Worm (Caenorhabditis elegans): ENCODE results near the gene F14F8.8.
"Not testable (repeated sequence)": the region's sequence is repeated elsewhere in the genome, so short reads cannot be mapped to it uniquely, and the experiment has no call there.

F14F8.8 gene

DNA sequence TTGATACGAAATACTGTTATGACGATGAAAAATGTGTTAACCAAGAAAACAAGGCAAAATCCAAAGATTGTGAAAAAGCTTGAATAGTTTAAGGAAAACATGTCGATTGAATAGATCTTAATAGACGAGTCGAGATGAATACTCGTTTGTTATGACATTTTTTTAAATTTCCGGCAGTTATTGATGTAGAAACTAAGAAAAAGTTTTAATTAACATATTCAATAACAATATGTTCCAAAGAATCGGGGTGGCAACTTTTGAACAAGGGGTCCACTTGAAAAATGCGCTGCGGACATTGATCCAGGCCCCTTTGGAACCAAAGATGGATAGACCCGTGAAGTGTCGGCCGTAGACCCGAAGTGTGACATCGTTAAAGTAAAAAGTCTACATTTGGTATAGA lies 908 bp downstream of the F14F8.8 start, which contains the start of gene str-61:
Gene str-61, minus strand, starts transcription at position 101 of the 400 bp plus-strand sequence.
- TF ChIP-seq nhr-20 (tag; optimal IDR thresholded peaks at IDR 0.05) (no peak), lin-15B (tag; optimal IDR thresholded peaks at IDR 0.05) (no peak), nhr-12 (tag; optimal IDR thresholded peaks at IDR 0.05) (no peak), efl-1 (optimal IDR thresholded peaks at IDR 0.05) (no peak), efl-1 (GFP tag; optimal IDR thresholded peaks at IDR 0.05 in 1 of 2) (no peak), hlh-17 (GFP tag; optimal IDR thresholded peaks at IDR 0.05; ENCODE audit: borderline replicate concordance) (no peak)

DNA sequence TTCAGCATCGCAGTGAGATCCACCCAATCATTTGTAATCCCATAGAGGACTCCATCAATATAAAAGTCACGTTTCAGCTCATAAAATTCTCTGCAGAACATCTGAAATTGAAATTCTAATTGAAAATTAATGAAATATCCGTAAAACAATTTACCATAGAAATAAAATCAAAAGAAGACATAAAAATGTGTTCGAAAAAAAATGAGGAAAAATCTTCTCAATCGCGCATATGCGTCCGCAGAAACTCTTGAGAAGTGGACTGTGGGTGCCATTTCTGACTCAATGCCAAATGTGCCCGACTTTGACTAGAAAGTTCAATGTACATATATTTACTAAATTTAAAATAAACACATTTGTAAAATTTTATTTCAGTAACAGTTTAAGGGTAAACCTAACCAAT lies 3.6 kb downstream of the F14F8.8 start, which contains the start of gene F14F8.9:
Gene F14F8.9, minus strand, starts transcription at position 101 of the 400 bp plus-strand sequence.
- no peak for TF ChIP-seq lin-35 (GFP tag; optimal IDR thresholded peaks at IDR 0.05)
- TF ChIP-seq unc-86 (tag; optimal IDR thresholded peaks at IDR 0.05), result no peak
- TF ChIP-seq C04F5.9 (tag; optimal IDR thresholded peaks at IDR 0.05), result no peak
- no peak for TF ChIP-seq unc-62 (GFP tag; optimal IDR thresholded peaks at IDR 0.05)
- no peak for TF ChIP-seq ztf-4 (tag; optimal IDR thresholded peaks at IDR 0.05)
- TF ChIP-seq aha-1 (tag; optimal IDR thresholded peaks at IDR 0.05), result no peak
- TF ChIP-seq vab-15 (tag; optimal IDR thresholded peaks at IDR 0.05), result no peak
- TF ChIP-seq hlh-4 (tag; optimal IDR thresholded peaks at IDR 0.05), result no peak
- no peak for TF ChIP-seq tbx-2 (tag; optimal IDR thresholded peaks at IDR 0.05)
- TF ChIP-seq skn-1 (tag; optimal IDR thresholded peaks at IDR 0.05), result no peak
- no peak for TF ChIP-seq sox-4 (tag; optimal IDR thresholded peaks at IDR 0.05)
- TF ChIP-seq lin-15B (tag; optimal IDR thresholded peaks at IDR 0.05), result no peak
- TF ChIP-seq elt-3 (tag; optimal IDR thresholded peaks at IDR 0.05), result no peak
- TF ChIP-seq tlp-1 (tag; optimal IDR thresholded peaks at IDR 0.05), result no peak
- no peak for TF ChIP-seq fos-1 (tag; optimal IDR thresholded peaks at IDR 0.05)
- TF ChIP-seq lsy-2 (tag; optimal IDR thresholded peaks at IDR 0.05), result no peak
- no peak for TF ChIP-seq pax-3 (tag; optimal IDR thresholded peaks at IDR 0.05)
- TF ChIP-seq hlh-17 (GFP tag; optimal IDR thresholded peaks at IDR 0.05; ENCODE audit: borderline replicate concordance), result no peak
- no peak for TF ChIP-seq zip-4 (GFP tag; optimal IDR thresholded peaks at IDR 0.05)

DNA sequence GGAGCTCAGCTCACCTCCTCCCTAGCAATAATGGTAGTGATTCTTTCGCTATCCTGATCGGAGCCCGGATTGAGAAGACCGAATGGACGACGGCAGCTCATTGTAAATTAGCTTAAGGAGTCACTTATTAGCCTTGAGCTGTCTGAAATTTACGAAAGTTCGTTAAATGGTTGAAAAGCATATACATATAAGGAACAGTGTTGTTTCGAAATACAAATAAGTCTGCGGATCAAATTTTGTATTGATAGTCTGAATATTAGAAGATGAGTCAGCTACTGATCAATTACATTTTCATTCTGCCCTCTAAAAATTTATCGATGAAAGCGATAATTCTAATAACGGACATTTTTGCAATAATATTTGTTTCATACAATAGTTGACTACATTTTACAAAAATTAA lies 5.5 kb downstream of the F14F8.8 start, which contains the start of gene F14F8.14:
Gene F14F8.14, minus strand, starts transcription at position 101 of the 400 bp plus-strand sequence.
- TF ChIP-seq egl-27 (tag; optimal IDR thresholded peaks at IDR 0.05) (no peak), fkh-8 (tag; optimal IDR thresholded peaks at IDR 0.05) (no peak)

DNA sequence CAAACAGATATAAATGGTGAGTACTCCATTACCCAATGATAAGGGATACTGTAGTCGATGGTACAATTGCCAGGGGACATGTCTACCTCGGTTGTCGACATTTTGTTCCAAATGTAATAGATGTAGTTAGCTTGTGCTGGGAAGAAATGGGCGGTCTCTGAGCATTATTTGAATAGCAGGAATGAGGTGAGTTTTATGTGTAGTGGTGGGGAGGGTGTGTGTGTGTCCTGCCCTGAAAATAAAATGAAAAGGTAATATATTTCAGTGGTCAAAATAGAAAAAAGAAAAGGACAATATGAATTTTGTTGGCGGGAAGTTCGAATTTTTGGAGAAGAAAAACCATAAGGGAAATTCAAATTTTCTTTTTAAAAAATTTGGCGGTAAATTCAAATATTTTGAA lies 11.3 kb downstream of the F14F8.8 start, which contains the start of gene Y70C5B.2:
Gene Y70C5B.2, minus strand, starts transcription at position 101 of the 400 bp plus-strand sequence.
- TF ChIP-seq jun-1 (tag; optimal IDR thresholded peaks at IDR 0.05); lir-3 (tag; optimal IDR thresholded peaks at IDR 0.05; ENCODE audit: poor library complexity); nhr-85 (tag): not testable (repeated sequence)

DNA sequence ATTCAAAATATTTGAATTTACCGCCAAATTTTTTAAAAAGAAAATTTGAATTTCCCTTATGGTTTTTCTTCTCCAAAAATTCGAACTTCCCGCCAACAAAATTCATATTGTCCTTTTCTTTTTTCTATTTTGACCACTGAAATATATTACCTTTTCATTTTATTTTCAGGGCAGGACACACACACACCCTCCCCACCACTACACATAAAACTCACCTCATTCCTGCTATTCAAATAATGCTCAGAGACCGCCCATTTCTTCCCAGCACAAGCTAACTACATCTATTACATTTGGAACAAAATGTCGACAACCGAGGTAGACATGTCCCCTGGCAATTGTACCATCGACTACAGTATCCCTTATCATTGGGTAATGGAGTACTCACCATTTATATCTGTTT lies 17.9 kb downstream of the F14F8.8 start, which contains the start of gene W06G6.15:
Gene W06G6.15, plus strand, starts transcription at position 301 of the 400 bp plus-strand sequence.
- not testable (repeated sequence) for TF ChIP-seq lir-3 (tag; optimal IDR thresholded peaks at IDR 0.05; ENCODE audit: poor library complexity); hlh-4 (tag; optimal IDR thresholded peaks at IDR 0.05); hlh-17 (GFP tag; optimal IDR thresholded peaks at IDR 0.05; ENCODE audit: borderline replicate concordance)

DNA sequence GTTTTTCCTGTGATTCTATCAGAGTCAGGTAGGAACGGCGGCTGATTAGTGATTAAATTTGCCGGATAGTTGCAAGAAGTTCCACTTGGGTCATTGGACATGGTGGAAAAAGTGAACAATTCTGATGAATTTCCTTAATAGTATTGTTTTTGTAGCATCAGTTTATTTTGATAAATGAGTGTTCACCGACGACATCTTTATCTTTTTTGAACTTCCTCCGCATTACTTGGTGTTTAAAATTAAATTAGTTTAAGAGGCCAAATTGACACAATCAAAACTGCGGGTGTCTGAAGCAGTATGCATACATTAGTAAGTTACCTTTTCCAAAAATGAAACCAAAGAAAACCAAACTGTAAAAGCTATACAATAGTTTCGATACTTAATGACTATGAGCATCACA lies 22.9 kb downstream of the F14F8.8 start, which contains the start of gene W06G6.11:
Gene W06G6.11, minus strand, starts transcription at position 101 of the 400 bp plus-strand sequence.
- not testable (repeated sequence) for TF ChIP-seq ets-5 (GFP tag; IDR thresholded peaks at IDR 0.05); nhr-77 (tag; optimal IDR thresholded peaks at IDR 0.05); Y116A8C.19 (tag; optimal IDR thresholded peaks at IDR 0.05; ENCODE audit: borderline replicate concordance)

All from whole organism, L1 larva.